Worm (Caenorhabditis elegans) whole organism, L1 larva: Measurements from ENCODE around the gene D2096.10.

Source experiments
- C04F5.9 ChIP-seq: sonication (generic microtip); optimal IDR thresholded peaks from 2 replicates; lab custom pipeline; 2016; ENCODE audit warnings: missing genetic modification characterization, missing compliant biosample characterization
- C34B4.2 ChIP-seq: sonication (generic microtip); optimal IDR thresholded peaks from 2 replicates; lab custom pipeline; 2017; ENCODE audit warnings: mild to moderate bottlenecking, missing genetic modification characterization, missing compliant biosample characterization
- Y116A8C.19 ChIP-seq: sonication (generic microtip); optimal IDR thresholded peaks from 2 replicates; lab custom pipeline; 2016; ENCODE audit warnings: missing compliant biosample characterization, missing genetic modification characterization, borderline replicate concordance
- alr-1 ChIP-seq: fragments of 200-800 bp; sonication (Bioruptor generic); optimal IDR thresholded peaks from 2 replicates; lab custom pipeline; 2018; ENCODE audit warnings: borderline replicate concordance, mild to moderate bottlenecking, missing genetic modification characterization, missing compliant biosample characterization
- ama-1 ChIP-seq: fragments of 150-350 bp; optimal IDR thresholded peaks from 2 replicates; lab custom pipeline; 2014
- ceh-8 ChIP-seq: fragments of 200-800 bp; sonication (Bioruptor generic); optimal IDR thresholded peaks from 2 replicates; lab custom pipeline; 2018; ENCODE audit warnings: mild to moderate bottlenecking, missing genetic modification characterization, moderate library complexity, missing compliant biosample characterization
- ceh-82 ChIP-seq, 3 experiments: fragments of 150-350 bp in 1 of 3; sonication (generic microtip) in 2 of 3; optimal IDR thresholded peaks; 2 replicates each; lab custom pipeline; 2014 to 2017; ENCODE audit warnings: missing biosample characterization in 3 of 3, missing genetic modification characterization in 3 of 3
- ceh-90 ChIP-seq: sonication (generic microtip); optimal IDR thresholded peaks from 2 replicates; lab custom pipeline; 2016; ENCODE audit warnings: missing genetic modification characterization, missing compliant biosample characterization
- dpl-1 ChIP-seq, 3 experiments: fragments of 150-350 bp in 2 of 3; sonication (generic microtip) in 1 of 3; optimal IDR thresholded peaks; 2 replicates each; lab custom pipeline; 2014 to 2017; ENCODE audit warnings: missing biosample characterization in 3 of 3, missing genetic modification characterization in 3 of 3, missing genetic modification reagents in 3 of 3
- dsc-1 ChIP-seq: sonication (generic microtip); optimal IDR thresholded peaks from 2 replicates; lab custom pipeline; 2016; ENCODE audit warnings: mild to moderate bottlenecking, missing genetic modification characterization, missing compliant biosample characterization
- efl-3 ChIP-seq: fragments of 200-800 bp; sonication (Bioruptor generic); optimal IDR thresholded peaks from 2 replicates; lab custom pipeline; 2018; ENCODE audit warnings: mild to moderate bottlenecking, missing genetic modification characterization, missing compliant biosample characterization
- egl-13 ChIP-seq: sonication (generic microtip); optimal IDR thresholded peaks from 2 replicates; lab custom pipeline; 2016; ENCODE audit warnings: missing genotype, missing genetic modification reagents, missing genetic modification characterization, missing compliant biosample characterization
- egl-27 ChIP-seq, 2 experiments: fragments of 150-350 bp in 1 of 2; sonication (generic microtip); optimal IDR thresholded peaks; 3 replicates each; lab custom pipeline; 2017 to 2018; ENCODE audit warnings: missing biosample characterization in 2 of 2, missing genetic modification characterization in 2 of 2, missing genetic modification reagents in 2 of 2
- ets-5 ChIP-seq: fragments of 200-800 bp; sonication (Bioruptor generic); IDR thresholded peaks from 2 replicates; pipeline ENCODE4 v1.3.6; 2022; ENCODE audit warnings: missing genetic modification characterization, missing compliant biosample characterization
- fkh-10 ChIP-seq: sonication (generic microtip); optimal IDR thresholded peaks from 2 replicates; lab custom pipeline; 2017; ENCODE audit warnings: missing biosample characterization, missing genetic modification reagents, missing genetic modification characterization
- fkh-4 ChIP-seq: sonication (generic microtip); optimal IDR thresholded peaks from 2 replicates; lab custom pipeline; 2016; ENCODE audit warnings: missing compliant biosample characterization, missing genetic modification characterization, borderline replicate concordance
- fkh-8 ChIP-seq: sonication (generic microtip); optimal IDR thresholded peaks from 2 replicates; lab custom pipeline; 2016; ENCODE audit warnings: mild to moderate bottlenecking, missing genetic modification characterization, missing compliant biosample characterization
- fos-1 ChIP-seq: fragments of 150-350 bp; optimal IDR thresholded peaks from 2 replicates; lab custom pipeline; 2014; ENCODE audit warnings: missing biosample characterization, missing genetic modification characterization
- grh-1 ChIP-seq: fragments of 200-800 bp; sonication (Bioruptor generic); IDR thresholded peaks from 2 replicates; pipeline ENCODE4 v1.3.6; 2022; ENCODE audit warnings: missing genetic modification reagents, missing genetic modification characterization, missing compliant biosample characterization
- hlh-4 ChIP-seq: sonication (generic microtip); optimal IDR thresholded peaks from 2 replicates; lab custom pipeline; 2016; ENCODE audit warnings: mild to moderate bottlenecking, missing genetic modification characterization, missing compliant biosample characterization
- hpl-2 ChIP-seq: fragments of 150-350 bp; optimal IDR thresholded peaks from 2 replicates; lab custom pipeline; 2014; ENCODE audit warnings: missing biosample characterization, missing genetic modification reagents, missing genetic modification characterization
- isw-1 ChIP-seq: fragments of 200-800 bp; sonication (Bioruptor generic); IDR thresholded peaks from 2 replicates; pipeline ENCODE4 v1.3.6; 2022; ENCODE audit warnings: missing genetic modification characterization, missing compliant biosample characterization
- lin-13 ChIP-seq: fragments of 150-350 bp; optimal IDR thresholded peaks from 2 replicates; lab custom pipeline; 2014; ENCODE audit warnings: missing biosample characterization, missing genetic modification reagents, missing genetic modification characterization
- lin-14 ChIP-seq: fragments of 200-800 bp; sonication (Bioruptor generic); optimal IDR thresholded peaks from 2 replicates; lab custom pipeline; 2018; ENCODE audit warnings: mild to moderate bottlenecking, missing genetic modification characterization, moderate library complexity, missing compliant biosample characterization
- lin-35 ChIP-seq, 2 experiments: fragments of 150-350 bp; optimal IDR thresholded peaks; 2 replicates each; lab custom pipeline; 2014; ENCODE audit warnings: missing biosample characterization in 2 of 2, missing genetic modification characterization in 2 of 2, missing genetic modification reagents in 2 of 2
- lin-39 ChIP-seq: fragments of 150-350 bp; optimal IDR thresholded peaks from 2 replicates; lab custom pipeline; 2014; ENCODE audit warnings: missing biosample characterization, missing genetic modification reagents, missing genetic modification characterization
- lsy-2 ChIP-seq, 2 experiments: fragments of 150-350 bp; optimal IDR thresholded peaks; 2 replicates each; lab custom pipeline; 2014; ENCODE audit warnings: missing biosample characterization in 2 of 2, missing genetic modification characterization in 2 of 2
- mab-9 ChIP-seq: fragments of 200-800 bp; sonication (Bioruptor generic); IDR thresholded peaks from 2 replicates; pipeline ENCODE4 v1.3.6; 2022; ENCODE audit warnings: missing genetic modification reagents, missing genetic modification characterization, missing compliant biosample characterization
- mdl-1 ChIP-seq, 2 experiments: fragments of 150-350 bp; optimal IDR thresholded peaks; 2 replicates each; lab custom pipeline; 2014 to 2017; ENCODE audit warnings: missing biosample characterization in 2 of 2, missing genetic modification characterization in 2 of 2, inconsistent platforms in 1 of 2
- nhr-12 ChIP-seq: sonication (generic microtip); optimal IDR thresholded peaks from 2 replicates; lab custom pipeline; 2017; ENCODE audit warnings: missing biosample characterization, missing genetic modification characterization
- nhr-19 ChIP-seq: fragments of 200-800 bp; sonication (Bioruptor generic); conservative IDR thresholded peaks from 2 replicates; pipeline ENCODE4 v1.3.6; 2022; ENCODE audit warnings: missing genetic modification characterization, missing compliant biosample characterization
- nhr-20 ChIP-seq: sonication (generic microtip); optimal IDR thresholded peaks from 2 replicates; lab custom pipeline; 2016; ENCODE audit warnings: mild to moderate bottlenecking, missing genetic modification characterization, missing compliant biosample characterization
- nhr-47 ChIP-seq: sonication (generic microtip); optimal IDR thresholded peaks from 2 replicates; lab custom pipeline; 2016; ENCODE audit warnings: mild to moderate bottlenecking, missing genetic modification characterization, moderate library complexity, missing compliant biosample characterization
- nhr-71 ChIP-seq: sonication (generic microtip); optimal IDR thresholded peaks from 2 replicates; lab custom pipeline; 2016; ENCODE audit warnings: mild to moderate bottlenecking, missing genetic modification characterization, moderate library complexity, missing compliant biosample characterization
- nhr-76 ChIP-seq: sonication (generic microtip); optimal IDR thresholded peaks from 2 replicates; lab custom pipeline; 2017; ENCODE audit warnings: missing biosample characterization, missing genetic modification characterization
- nhr-77 ChIP-seq: fragments of 150-350 bp; optimal IDR thresholded peaks from 2 replicates; lab custom pipeline; 2014; ENCODE audit warnings: missing biosample characterization, missing genetic modification characterization
- nhr-84 ChIP-seq: sonication (generic microtip); optimal IDR thresholded peaks from 2 replicates; lab custom pipeline; 2017; ENCODE audit warnings: missing biosample characterization, missing genetic modification characterization
- nhr-90 ChIP-seq: sonication (generic microtip); optimal IDR thresholded peaks from 2 replicates; lab custom pipeline; 2016; ENCODE audit warnings: mild to moderate bottlenecking, missing genetic modification characterization, missing compliant biosample characterization; ENCODE audit not compliant: poor library complexity
- pax-3 ChIP-seq: fragments of 200-800 bp; sonication (Bioruptor generic); optimal IDR thresholded peaks from 2 replicates; lab custom pipeline; 2018; ENCODE audit warnings: mild to moderate bottlenecking, missing genetic modification characterization, moderate library complexity, missing compliant biosample characterization
- pqm-1 ChIP-seq: sonication (generic microtip); optimal IDR thresholded peaks from 3 replicates; lab custom pipeline; 2017; ENCODE audit warnings: missing biosample characterization, missing genetic modification characterization
- rnt-1 ChIP-seq: sonication (generic microtip); optimal IDR thresholded peaks from 2 replicates; lab custom pipeline; 2016; ENCODE audit warnings: mild to moderate bottlenecking, missing genetic modification characterization, moderate library complexity, missing compliant biosample characterization
- sptf-1 ChIP-seq: fragments of 150-350 bp; optimal IDR thresholded peaks from 2 replicates; lab custom pipeline; 2014; ENCODE audit warnings: missing biosample characterization, missing genetic modification characterization
- sup-37 ChIP-seq: fragments of 200-800 bp; sonication (Bioruptor generic); optimal IDR thresholded peaks from 2 replicates; lab custom pipeline; 2018; ENCODE audit warnings: mild to moderate bottlenecking, missing genetic modification characterization, missing compliant biosample characterization
- swsn-7 ChIP-seq: sonication (generic microtip); optimal IDR thresholded peaks from 2 replicates; lab custom pipeline; 2016; ENCODE audit warnings: missing genetic modification characterization, missing compliant biosample characterization
- tlp-1 ChIP-seq: fragments of 150-350 bp; optimal IDR thresholded peaks from 2 replicates; lab custom pipeline; 2014; ENCODE audit warnings: missing biosample characterization, missing genetic modification characterization
- unc-130 ChIP-seq: fragments of 150-350 bp; optimal IDR thresholded peaks from 2 replicates; lab custom pipeline; 2017; ENCODE audit warnings: missing biosample characterization, missing genetic modification characterization, inconsistent platforms
- unc-62 ChIP-seq: fragments of 150-350 bp; optimal IDR thresholded peaks from 2 replicates; lab custom pipeline; 2014; ENCODE audit warnings: missing biosample characterization, missing genetic modification reagents, missing genetic modification characterization
- zip-4 ChIP-seq: fragments of 200-800 bp; sonication (Bioruptor generic); optimal IDR thresholded peaks from 2 replicates; lab custom pipeline; 2018; ENCODE audit warnings: mild to moderate bottlenecking, missing genetic modification characterization, moderate library complexity, missing compliant biosample characterization
- ztf-11 ChIP-seq, 2 experiments: sonication (generic microtip); optimal IDR thresholded peaks; 2 replicates each; lab custom pipeline; 2016 to 2017; ENCODE audit warnings: missing genetic modification characterization in 2 of 2, missing biosample characterization in 1 of 2, missing compliant biosample characterization in 1 of 2
- ztf-4 ChIP-seq: fragments of 150-350 bp; optimal IDR thresholded peaks from 2 replicates; lab custom pipeline; 2014; ENCODE audit warnings: missing biosample characterization, missing genetic modification characterization

D2096.10 gene

ce11 chrIV:8379278-8379677 lies 9.8 kb downstream of the D2096.10 start, which contains the start of gene nap-1 (continued):
- TF ChIP-seq egl-27 (tag; optimal IDR thresholded peaks at IDR 0.05; lab: Kevin White, UChicago) = peak in 1 of 2 experiments; percentile 9
- peak; percentile 59 to 78 (median 72) for TF ChIP-seq dpl-1 (GFP tag; optimal IDR thresholded peaks at IDR 0.05; lab: Kevin White, UChicago)
- peak; percentile 79 for TF ChIP-seq nhr-47 (tag; lab: Kevin White, UChicago)
- TF ChIP-seq lin-14 = peak; percentile 84
- TF ChIP-seq nhr-76 (tag; lab: Kevin White, UChicago) = no peak
- TF ChIP-seq nhr-77 = peak; percentile 61
- TF ChIP-seq pax-3 (tag; lab: Kevin White, UChicago) = no peak
- no peak for TF ChIP-seq C04F5.9
- no peak for TF ChIP-seq lin-39 (tag; lab: Kevin White, UChicago)
- TF ChIP-seq alr-1 (tag; lab: Kevin White, UChicago) = no peak
- peak; percentile 81 for TF ChIP-seq lin-13 (GFP tag; lab: Kevin White, UChicago)
- no peak for TF ChIP-seq nhr-12 (tag; lab: Kevin White, UChicago)
- peak; percentile 78 for TF ChIP-seq rnt-1 (tag; lab: Kevin White, UChicago)
- TF ChIP-seq dsc-1 (tag; lab: Kevin White, UChicago) = peak; percentile 48
- TF ChIP-seq mab-9 = no peak
- no peak for TF ChIP-seq unc-62 (GFP tag; lab: Kevin White, UChicago)
- no peak for TF ChIP-seq ama-1 (lab: Kevin White, UChicago)
- TF ChIP-seq ceh-8 (GFP tag; lab: Kevin White, UChicago) = no peak
- TF ChIP-seq fkh-8 (tag; lab: Kevin White, UChicago) = peak; percentile 69
- no peak for TF ChIP-seq sup-37
- no peak for TF ChIP-seq ztf-11 (tag; optimal IDR thresholded peaks at IDR 0.05; lab: Kevin White, UChicago)
- no peak for TF ChIP-seq efl-3
- TF ChIP-seq nhr-84 (tag; lab: Kevin White, UChicago) = no peak
- no peak for TF ChIP-seq zip-4
- TF ChIP-seq nhr-19 (GFP tag; lab: Robert Waterston, UW) = peak; percentile 76
- peak; percentile 23 for TF ChIP-seq egl-13
- peak; percentile 85 for TF ChIP-seq unc-130 (tag; lab: Kevin White, UChicago)
- no peak for TF ChIP-seq ets-5 (GFP tag; lab: Robert Waterston, UW)
- peak; percentile 69 for TF ChIP-seq swsn-7 (tag; lab: Kevin White, UChicago)
- TF ChIP-seq ceh-82 (tag; optimal IDR thresholded peaks at IDR 0.05; lab: Kevin White, UChicago) = peak; percentile 65 to 86 (median 78)
- no peak for TF ChIP-seq fkh-10
- peak; percentile 61 for TF ChIP-seq nhr-90 (tag; lab: Kevin White, UChicago)
- TF ChIP-seq pqm-1 (tag; lab: Kevin White, UChicago) = peak; percentile 41
- no peak for TF ChIP-seq hlh-4 (tag; lab: Kevin White, UChicago)
- TF ChIP-seq tlp-1 (tag; lab: Kevin White, UChicago) = no peak
- TF ChIP-seq fkh-4 (tag; lab: Kevin White, UChicago) = no peak
- TF ChIP-seq nhr-71 (tag; lab: Kevin White, UChicago) = peak; percentile 85
- TF ChIP-seq lin-35 (GFP tag; optimal IDR thresholded peaks at IDR 0.05; lab: Kevin White, UChicago) = peak; percentile 77 to 85
- TF ChIP-seq hpl-2 (GFP tag; lab: Kevin White, UChicago) = no peak
- no peak for TF ChIP-seq grh-1 (GFP tag; lab: Robert Waterston, UW)
- peak; percentile 45 for TF ChIP-seq fos-1 (tag; lab: Kevin White, UChicago)
- no peak for TF ChIP-seq sptf-1 (tag; lab: Kevin White, UChicago)
- TF ChIP-seq ceh-90 (tag; lab: Kevin White, UChicago) = no peak
- TF ChIP-seq nhr-20 (tag; lab: Kevin White, UChicago) = peak; percentile 79
- TF ChIP-seq lsy-2 (tag; optimal IDR thresholded peaks at IDR 0.05; lab: Kevin White, UChicago) = peak; percentile 84 to 93
- TF ChIP-seq Y116A8C.19 (tag; lab: Kevin White, UChicago) = no peak
- no peak for TF ChIP-seq ztf-4 (tag; lab: Kevin White, UChicago)
- peak; percentile 59 for TF ChIP-seq isw-1 (GFP tag; lab: Robert Waterston, UW)
- TF ChIP-seq mdl-1 (tag; optimal IDR thresholded peaks at IDR 0.05; lab: Kevin White, UChicago) = peak in 1 of 2 experiments; percentile 58
- TF ChIP-seq C34B4.2 (tag; lab: Kevin White, UChicago) = no peak
